Fruit fly (Drosophila melanogaster) whole organism, prepupa: ENCODE data around the gene CG32266.
A peak's percentile ranks its signal among the peaks of the same experiment; 100 is the strongest.

Experiments
- CG10631 ChIP-seq: fragments of 200-800 bp; sonication (Bioruptor generic); optimal IDR thresholded peaks from 2 replicates; lab custom pipeline; 2016; ENCODE audit warnings: missing biosample characterization, missing genetic modification characterization
- CG15336 ChIP-seq: fragments of 200-800 bp; sonication (Bioruptor generic); IDR thresholded peaks from 2 replicates; pipeline ENCODE4 v1.3.6; 2022; ENCODE audit warnings: missing biosample characterization, missing genetic modification characterization
- CG1621 ChIP-seq: fragments of 200-800 bp; sonication (Bioruptor generic); optimal IDR thresholded peaks from 3 replicates; lab custom pipeline; 2018; ENCODE audit warnings: missing biosample characterization, mild to moderate bottlenecking, missing genetic modification characterization
- CG16779 ChIP-seq: fragments of 200-800 bp; sonication (Bioruptor generic); optimal IDR thresholded peaks from 3 replicates; lab custom pipeline; 2017; ENCODE audit warnings: missing biosample characterization, mild to moderate bottlenecking, missing genetic modification characterization
- CG3032 ChIP-seq: fragments of 200-800 bp; optimal IDR thresholded peaks from 2 replicates; lab custom pipeline; 2019; ENCODE audit warnings: missing biosample characterization, mild to moderate bottlenecking, missing genetic modification characterization, moderate library complexity
- CG31627 ChIP-seq: fragments of 200-800 bp; sonication (Bioruptor generic); optimal IDR thresholded peaks from 3 replicates; lab custom pipeline; 2016; ENCODE audit warnings: missing biosample characterization, missing genetic modification characterization
- CG32006 ChIP-seq: fragments of 200-800 bp; sonication (Bioruptor generic); optimal IDR thresholded peaks from 3 replicates; lab custom pipeline; 2017; ENCODE audit warnings: missing biosample characterization, mild to moderate bottlenecking, missing genetic modification characterization
- CG34406 ChIP-seq: fragments of 200-800 bp; sonication (Bioruptor generic); optimal IDR thresholded peaks from 3 replicates; lab custom pipeline; 2016; ENCODE audit warnings: missing biosample characterization, missing genetic modification characterization
- CG3919 ChIP-seq: fragments of 200-800 bp; sonication (Bioruptor generic); optimal IDR thresholded peaks from 3 replicates; lab custom pipeline; 2016; ENCODE audit warnings: missing biosample characterization, missing genetic modification characterization
- CG4318 ChIP-seq: fragments of 200-800 bp; sonication (Bioruptor generic); optimal IDR thresholded peaks from 3 replicates; lab custom pipeline; 2017; ENCODE audit warnings: missing biosample characterization, mild to moderate bottlenecking, missing genetic modification characterization
- CG6163 ChIP-seq: fragments of 200-800 bp; sonication (Bioruptor generic); IDR thresholded peaks from 3 replicates; pipeline ENCODE4 v1.3.6; 2022; ENCODE audit warnings: missing biosample characterization, missing genetic modification characterization
- CG6276 ChIP-seq: fragments of 200-800 bp; sonication (Bioruptor generic); optimal IDR thresholded peaks from 2 replicates; lab custom pipeline; 2017; ENCODE audit warnings: missing biosample characterization, mild to moderate bottlenecking, missing genetic modification characterization
- CG6792 ChIP-seq: fragments of 200-800 bp; sonication (Bioruptor generic); optimal IDR thresholded peaks from 3 replicates; lab custom pipeline; 2016; ENCODE audit warnings: missing biosample characterization, missing genetic modification characterization
- CG6808 ChIP-seq: fragments of 200-800 bp; sonication (Bioruptor generic); optimal IDR thresholded peaks from 3 replicates; lab custom pipeline; 2017; ENCODE audit warnings: missing biosample characterization, missing genetic modification characterization, mild to moderate bottlenecking, moderate library complexity, missing genetic modification reagents
- CG6854 ChIP-seq: fragments of 200-800 bp; sonication (Bioruptor generic); optimal IDR thresholded peaks from 2 replicates; lab custom pipeline; 2017; ENCODE audit warnings: missing biosample characterization, mild to moderate bottlenecking, missing genetic modification characterization
- CG7368 ChIP-seq: fragments of 200-800 bp; sonication (Bioruptor generic); optimal IDR thresholded peaks from 3 replicates; lab custom pipeline; 2016; ENCODE audit warnings: missing biosample characterization, missing genetic modification characterization
- CG8119 ChIP-seq: fragments of 200-800 bp; sonication (Bioruptor generic); IDR thresholded peaks from 3 replicates; pipeline ENCODE4 v1.3.6; 2022; ENCODE audit warnings: missing biosample characterization, missing genetic modification characterization
- CG8319 ChIP-seq: fragments of 200-800 bp; sonication (Bioruptor generic); optimal IDR thresholded peaks from 3 replicates; lab custom pipeline; 2016; ENCODE audit warnings: missing biosample characterization, missing genetic modification characterization
- CG8632 ChIP-seq: fragments of 200-800 bp; sonication (Bioruptor generic); optimal IDR thresholded peaks from 3 replicates; lab custom pipeline; 2016; ENCODE audit warnings: missing biosample characterization, missing genetic modification characterization
- CG9139 ChIP-seq: fragments of 200-800 bp; sonication (Bioruptor generic); optimal IDR thresholded peaks from 3 replicates; lab custom pipeline; 2017; ENCODE audit warnings: missing biosample characterization, mild to moderate bottlenecking, missing genetic modification characterization
- Eip75B ChIP-seq: fragments of 200-800 bp; sonication (Bioruptor generic); optimal IDR thresholded peaks from 3 replicates; lab custom pipeline; 2016; ENCODE audit warnings: missing biosample characterization, missing genetic modification characterization
- Eip78C ChIP-seq: fragments of 200-800 bp; sonication (Bioruptor generic); peaks from one replicate; lab custom pipeline; 2016; ENCODE audit warnings: missing biosample characterization, missing genetic modification characterization
- Eip93F ChIP-seq: fragments of 200-800 bp; sonication (Bioruptor generic); optimal IDR thresholded peaks from 2 replicates; lab custom pipeline; 2016; ENCODE audit warnings: missing biosample characterization, mild to moderate bottlenecking, missing genetic modification characterization
- Ets21C ChIP-seq: fragments of 200-800 bp; sonication (Bioruptor generic); optimal IDR thresholded peaks from 3 replicates; lab custom pipeline; 2016; ENCODE audit warnings: missing biosample characterization, missing genetic modification characterization
- Hr38 ChIP-seq: sonication (Bioruptor generic); optimal IDR thresholded peaks from 2 replicates; lab custom pipeline; 2016; ENCODE audit warnings: missing biosample characterization, missing genetic modification characterization
- Hr39 ChIP-seq: fragments of 200-800 bp; sonication (Bioruptor generic); optimal IDR thresholded peaks from 2 replicates; lab custom pipeline; 2016; ENCODE audit warnings: missing biosample characterization, missing genetic modification characterization
- Hr4 ChIP-seq: fragments of 200-800 bp; sonication (Bioruptor generic); optimal IDR thresholded peaks from 3 replicates; lab custom pipeline; 2016; ENCODE audit warnings: missing biosample characterization, missing genetic modification characterization
- Lpt ChIP-seq: fragments of 200-800 bp; sonication (Bioruptor generic); optimal IDR thresholded peaks from 3 replicates; lab custom pipeline; 2016; ENCODE audit warnings: missing biosample characterization, missing genetic modification characterization
- OdsH ChIP-seq: fragments of 200-800 bp; sonication (Bioruptor generic); optimal IDR thresholded peaks from 3 replicates; lab custom pipeline; 2016; ENCODE audit warnings: missing biosample characterization, missing genetic modification characterization
- Smox ChIP-seq: fragments of 200-800 bp; sonication (Bioruptor generic); optimal IDR thresholded peaks from 3 replicates; lab custom pipeline; 2016; ENCODE audit warnings: missing biosample characterization, missing genetic modification characterization
- Sox102F ChIP-seq: fragments of 200-800 bp; sonication (Bioruptor generic); optimal IDR thresholded peaks from 2 replicates; lab custom pipeline; 2016; ENCODE audit warnings: missing biosample characterization, mild to moderate bottlenecking, missing genetic modification characterization
- Sox15 ChIP-seq: fragments of 200-800 bp; sonication (Bioruptor generic); optimal IDR thresholded peaks from 3 replicates; lab custom pipeline; 2016; ENCODE audit warnings: missing biosample characterization, missing genetic modification characterization
- achi ChIP-seq: fragments of 200-800 bp; sonication (Bioruptor generic); optimal IDR thresholded peaks from 3 replicates; lab custom pipeline; 2016; ENCODE audit warnings: missing biosample characterization, missing genetic modification characterization
- acj6 ChIP-seq: fragments of 200-800 bp; sonication (Bioruptor generic); optimal IDR thresholded peaks from 3 replicates; lab custom pipeline; 2016; ENCODE audit warnings: missing biosample characterization, missing genetic modification characterization
- dac ChIP-seq: fragments of 200-800 bp; sonication (Bioruptor generic); optimal IDR thresholded peaks from 2 replicates; lab custom pipeline; 2017; ENCODE audit warnings: missing biosample characterization, mild to moderate bottlenecking, missing genetic modification characterization
- dsx ChIP-seq: fragments of 200-800 bp; optimal IDR thresholded peaks from 3 replicates; lab custom pipeline; 2019; ENCODE audit warnings: missing biosample characterization, mild to moderate bottlenecking, missing genetic modification characterization, moderate library complexity; ENCODE audit not compliant: poor library complexity, severe bottlenecking
- eg ChIP-seq: fragments of 200-800 bp; sonication (Bioruptor generic); IDR thresholded peaks from 3 replicates; pipeline ENCODE4 v1.3.6; 2022; ENCODE audit warnings: missing biosample characterization, missing genetic modification characterization
- fd59A ChIP-seq: fragments of 200-800 bp; sonication (Bioruptor generic); optimal IDR thresholded peaks from 2 replicates; lab custom pipeline; 2017; ENCODE audit warnings: missing biosample characterization, mild to moderate bottlenecking, missing genetic modification characterization, missing genetic modification reagents
- fd85E ChIP-seq: fragments of 200-800 bp; sonication (Bioruptor generic); optimal IDR thresholded peaks from 3 replicates; lab custom pipeline; 2016; ENCODE audit warnings: missing biosample characterization, missing genetic modification characterization
- fkh ChIP-seq: fragments of 200-800 bp; sonication (Bioruptor generic); optimal IDR thresholded peaks from 3 replicates; lab custom pipeline; 2017; ENCODE audit warnings: missing biosample characterization, mild to moderate bottlenecking, missing genetic modification characterization, moderate library complexity
- net ChIP-seq: fragments of 200-800 bp; sonication (Bioruptor generic); optimal IDR thresholded peaks from 3 replicates; lab custom pipeline; 2016; ENCODE audit warnings: missing biosample characterization, missing genetic modification characterization
- pdm3 ChIP-seq: fragments of 200-800 bp; sonication (Bioruptor generic); optimal IDR thresholded peaks from 3 replicates; lab custom pipeline; 2016; ENCODE audit warnings: missing biosample characterization, missing genetic modification characterization
- salr ChIP-seq, 2 experiments: fragments of 200-800 bp; sonication (Bioruptor generic); optimal IDR thresholded peaks; 3 replicates each; lab custom pipeline; 2016 to 2018; ENCODE audit warnings: missing biosample characterization in 2 of 2, missing genetic modification characterization in 2 of 2, mild to moderate bottlenecking in 1 of 2
- spab ChIP-seq: fragments of 200-800 bp; sonication (Bioruptor generic); optimal IDR thresholded peaks from 2 replicates; lab custom pipeline; 2017; ENCODE audit warnings: missing biosample characterization, mild to moderate bottlenecking, missing genetic modification characterization, missing genetic modification reagents
- ss ChIP-seq, 2 experiments: fragments of 200-800 bp; sonication (Bioruptor generic); optimal IDR thresholded peaks; 2 replicates in 1 of 2; 3 replicates in 1 of 2; lab custom pipeline; 2017 to 2018; ENCODE audit warnings: mild to moderate bottlenecking in 2 of 2, missing biosample characterization in 2 of 2, missing genetic modification characterization in 2 of 2, moderate library complexity in 1 of 2
- svp ChIP-seq: fragments of 200-800 bp; sonication (Bioruptor generic); peaks from one replicate; lab custom pipeline; 2016; ENCODE audit warnings: missing biosample characterization, missing genetic modification characterization
- topi ChIP-seq: fragments of 200-800 bp; sonication (Bioruptor generic); optimal IDR thresholded peaks from 3 replicates; lab custom pipeline; 2016; ENCODE audit warnings: missing biosample characterization, missing genetic modification characterization
- vri ChIP-seq: fragments of 200-800 bp; sonication (Bioruptor generic); optimal IDR thresholded peaks from 3 replicates; lab custom pipeline; 2016; ENCODE audit warnings: missing biosample characterization, mild to moderate bottlenecking, missing genetic modification characterization

Gene CG32266

dm6 chr3L:3788790-3789421 is 1.7 kb upstream of the CG32266 start (continued):
- no peak for TF ChIP-seq ss (GFP tag; optimal IDR thresholded peaks at IDR 0.05; lab: Kevin White, UChicago)

dm6 chr3L:3791043-3791682 is 559 bp downstream of the CG32266 start:
- peak; percentile 53 for TF ChIP-seq CG6276 (GFP tag; lab: Kevin White, UChicago)
- no peak for TF ChIP-seq CG31627 (GFP tag; lab: Kevin White, UChicago)
- no peak for TF ChIP-seq dac (GFP tag; lab: Kevin White, UChicago)
- peak; percentile 47 for TF ChIP-seq achi (GFP tag; lab: Kevin White, UChicago)
- no peak for TF ChIP-seq dsx (GFP tag; lab: Kevin White, UChicago)
- TF ChIP-seq CG6163 = peak; percentile 14; the same call in 1 of the 3 replicates
- TF ChIP-seq CG9139 (GFP tag; lab: Kevin White, UChicago) = no peak
- no peak for TF ChIP-seq net (GFP tag; lab: Kevin White, UChicago)
- peak; percentile 20 for TF ChIP-seq pdm3 (GFP tag; lab: Kevin White, UChicago)
- no peak; the same call in 2 of the 3 replicates for TF ChIP-seq CG8119
- TF ChIP-seq spab (GFP tag; lab: Kevin White, UChicago) = peak; percentile 1
- no peak for TF ChIP-seq CG1621
- peak; percentile 20 for TF ChIP-seq Eip75B
- peak; percentile 75 for TF ChIP-seq Eip78C
- no peak for TF ChIP-seq CG8319 (GFP tag; lab: Kevin White, UChicago)
- no peak for TF ChIP-seq fd59A
- peak; percentile 18 for TF ChIP-seq CG7368 (GFP tag; lab: Kevin White, UChicago)
- TF ChIP-seq fd85E = no peak
- no peak for TF ChIP-seq Sox15 (GFP tag; lab: Kevin White, UChicago)
- TF ChIP-seq ss (GFP tag; optimal IDR thresholded peaks at IDR 0.05; lab: Kevin White, UChicago) = no peak
- no peak for TF ChIP-seq vri (GFP tag; lab: Kevin White, UChicago)
- peak; percentile 39 for TF ChIP-seq CG3919
- peak; percentile 41 for TF ChIP-seq CG10631 (GFP tag; lab: Kevin White, UChicago)
- no peak for TF ChIP-seq Hr38
- no peak for TF ChIP-seq fkh (GFP tag; lab: Kevin White, UChicago)
- no peak for TF ChIP-seq Sox102F (GFP tag; lab: Kevin White, UChicago)
- no peak for TF ChIP-seq CG16779 (tag; lab: Kevin White, UChicago)
- TF ChIP-seq CG4318 (GFP tag; lab: Kevin White, UChicago) = no peak
- peak; percentile 20 for TF ChIP-seq CG6792 (GFP tag; lab: Kevin White, UChicago)
- peak in 1 of 2 experiments; percentile 33 for TF ChIP-seq salr (GFP tag; optimal IDR thresholded peaks at IDR 0.05; lab: Kevin White, UChicago)
- TF ChIP-seq CG32006 (GFP tag; lab: Kevin White, UChicago) = peak; percentile 58
- peak; percentile 55; the same call in 2 of the 3 replicates for TF ChIP-seq eg (GFP tag; lab: Robert Waterston, UW)
- TF ChIP-seq OdsH = peak; percentile 11
- TF ChIP-seq Hr4 (GFP tag; lab: Kevin White, UChicago) = peak; percentile 38
- TF ChIP-seq CG8632 (GFP tag; lab: Kevin White, UChicago) = no peak
- no peak for TF ChIP-seq CG6808 (GFP tag; lab: Kevin White, UChicago)
- no peak for TF ChIP-seq Ets21C (GFP tag; lab: Kevin White, UChicago)
- no peak for TF ChIP-seq Smox
- no peak for TF ChIP-seq Lpt (GFP tag; lab: Kevin White, UChicago)
- no peak for TF ChIP-seq CG6854 (GFP tag; lab: Kevin White, UChicago)
- TF ChIP-seq CG3032 (tag; lab: Kevin White, UChicago) = no peak
- TF ChIP-seq Eip93F (GFP tag; lab: Kevin White, UChicago) = no peak
- peak; percentile 7 for TF ChIP-seq acj6 (GFP tag; lab: Kevin White, UChicago)
- TF ChIP-seq topi (GFP tag; lab: Kevin White, UChicago) = peak; percentile 22
- peak; percentile 41; the same call in 1 of the 2 replicates for TF ChIP-seq CG15336
- no peak for TF ChIP-seq CG34406
- peak; percentile 12 for TF ChIP-seq Hr39
- peak; percentile 28 for TF ChIP-seq svp (GFP tag; lab: Kevin White, UChicago)
